Worm (Caenorhabditis elegans) whole organism, late embryonic: ENCODE data around the gene cpg-20.

Source experiments
- F13H6.1 ChIP-seq: sonication (generic microtip); optimal IDR thresholded peaks from 2 replicates; lab custom pipeline; 2016; ENCODE audit warnings: missing genetic modification characterization, missing compliant biosample characterization
- ama-1 ChIP-seq: fragments of 150-350 bp; optimal IDR thresholded peaks from 2 replicates; lab custom pipeline; 2014
- ceh-14 ChIP-seq: sonication (generic microtip); optimal IDR thresholded peaks from 2 replicates; lab custom pipeline; 2016; ENCODE audit warnings: missing genotype, missing genetic modification characterization, missing compliant biosample characterization
- ceh-48 ChIP-seq: sonication (generic microtip); optimal IDR thresholded peaks from 2 replicates; lab custom pipeline; 2016; ENCODE audit warnings: missing genetic modification characterization, inconsistent platforms, missing compliant biosample characterization
- elt-2 ChIP-seq: sonication (generic microtip); optimal IDR thresholded peaks from 2 replicates; lab custom pipeline; 2016; ENCODE audit warnings: missing genetic modification reagents, missing genetic modification characterization, missing compliant biosample characterization
- fkh-6 ChIP-seq: sonication (generic microtip); optimal IDR thresholded peaks from 2 replicates; lab custom pipeline; 2016; ENCODE audit warnings: missing genetic modification characterization, missing compliant biosample characterization
- nfya-1 ChIP-seq: sonication (generic microtip); optimal IDR thresholded peaks from 2 replicates; lab custom pipeline; 2017; ENCODE audit warnings: missing genetic modification characterization, mild to moderate bottlenecking, missing compliant biosample characterization, antibody characterized with exemption, moderate library complexity
- nhr-11 ChIP-seq: fragments of 150-350 bp; optimal IDR thresholded peaks from 2 replicates; lab custom pipeline; 2014; ENCODE audit warnings: missing biosample characterization, missing genetic modification characterization
- npax-4 ChIP-seq: sonication (generic microtip); optimal IDR thresholded peaks from 2 replicates; lab custom pipeline; 2016; ENCODE audit warnings: missing genetic modification characterization, missing compliant biosample characterization
- pag-3 ChIP-seq: sonication (generic microtip); optimal IDR thresholded peaks from 2 replicates; lab custom pipeline; 2016; ENCODE audit warnings: missing compliant biosample characterization, missing genetic modification characterization, borderline replicate concordance
- pha-4 ChIP-seq: fragments of 150-350 bp; optimal IDR thresholded peaks from 2 replicates; lab custom pipeline; 2018; ENCODE audit warnings: missing biosample characterization, missing genetic modification reagents, missing genetic modification characterization
- ref-2 ChIP-seq: sonication (generic microtip); optimal IDR thresholded peaks from 2 replicates; lab custom pipeline; 2016; ENCODE audit warnings: missing genetic modification characterization, missing compliant biosample characterization
- tbx-2 ChIP-seq: sonication (generic microtip); optimal IDR thresholded peaks from 2 replicates; lab custom pipeline; 2016; ENCODE audit warnings: missing genetic modification characterization, missing compliant biosample characterization

DNA sequence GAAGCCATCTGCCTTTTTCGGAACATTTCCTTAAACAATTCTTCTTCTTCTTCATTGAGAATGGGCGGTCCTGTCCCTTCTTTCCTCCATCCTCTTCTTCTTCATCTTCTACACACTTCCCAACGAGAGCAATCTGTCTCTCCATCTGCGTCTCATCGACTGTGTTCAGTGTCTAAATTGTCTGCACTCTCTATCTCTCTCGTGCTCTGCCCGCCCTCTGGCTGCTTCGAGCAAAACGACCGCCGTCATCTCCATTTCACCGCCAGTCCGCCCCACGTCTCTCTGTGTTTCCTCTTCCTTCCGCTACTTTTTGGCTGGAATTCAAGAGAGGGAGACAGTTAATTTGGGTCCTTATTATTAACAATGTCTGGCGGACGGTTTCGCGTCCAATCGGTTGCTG is 22.6 kb downstream of the cpg-20 start:
- TF ChIP-seq npax-4 (tag; lab: Kevin White, UChicago) (no peak), tbx-2 (tag; lab: Kevin White, UChicago) (no peak), pag-3 (tag; lab: Kevin White, UChicago) (no peak), nfya-1 (tag; lab: Kevin White, UChicago) (peak; percentile 38), ceh-14 (tag; lab: Kevin White, UChicago) (no peak), fkh-6 (tag; lab: Kevin White, UChicago) (no peak), pha-4 (no peak), F13H6.1 (tag; lab: Kevin White, UChicago) (no peak), ama-1 (lab: Kevin White, UChicago) (no peak), ceh-48 (tag; lab: Kevin White, UChicago) (no peak), elt-2 (tag; lab: Kevin White, UChicago) (no peak), ref-2 (no peak), nhr-11 (tag; lab: Kevin White, UChicago) (no peak)
